Worm (Caenorhabditis elegans) whole organism, L2 larva: ENCODE measurements around the gene Y34F4.3.
A peak's percentile ranks its signal among the peaks of the same experiment; 100 is the strongest.

Experiments used
- C34F6.9 ChIP-seq: fragments of 150-350 bp; optimal IDR thresholded peaks from 2 replicates; lab custom pipeline; 2014; ENCODE audit warnings: missing biosample characterization, missing genetic modification characterization
- F13H6.1 ChIP-seq: sonication (generic microtip); optimal IDR thresholded peaks from 2 replicates; lab custom pipeline; 2016; ENCODE audit warnings: missing genetic modification characterization, missing compliant biosample characterization
- R02D3.7 ChIP-seq: fragments of 150-350 bp; optimal IDR thresholded peaks from 2 replicates; lab custom pipeline; 2014; ENCODE audit warnings: missing biosample characterization, missing genetic modification characterization
- Y55F3AM.14 ChIP-seq: fragments of 200-800 bp; sonication (Bioruptor generic); optimal IDR thresholded peaks from 2 replicates; lab custom pipeline; 2018; ENCODE audit warnings: mild to moderate bottlenecking, missing genetic modification characterization, missing compliant biosample characterization
- ZK546.5 ChIP-seq: sonication (generic microtip); optimal IDR thresholded peaks from 2 replicates; lab custom pipeline; 2017; ENCODE audit warnings: missing biosample characterization, missing genetic modification characterization
- alr-1 ChIP-seq: fragments of 150-350 bp; optimal IDR thresholded peaks from 2 replicates; lab custom pipeline; 2014; ENCODE audit warnings: missing biosample characterization, missing genetic modification characterization
- blmp-1 ChIP-seq: sonication (generic microtip); optimal IDR thresholded peaks from 2 replicates; lab custom pipeline; 2017; ENCODE audit warnings: missing genetic modification characterization, mild to moderate bottlenecking, missing compliant biosample characterization, antibody characterized with exemption, moderate library complexity; ENCODE audit not compliant: insufficient read depth
- ceh-82 ChIP-seq: fragments of 150-350 bp; optimal IDR thresholded peaks from 2 replicates; lab custom pipeline; 2014; ENCODE audit warnings: missing biosample characterization, missing genetic modification characterization
- crh-2 ChIP-seq: sonication (generic microtip); optimal IDR thresholded peaks from 2 replicates; lab custom pipeline; 2017; ENCODE audit warnings: missing biosample characterization, missing genetic modification characterization
- egl-27 ChIP-seq: sonication (generic microtip); optimal IDR thresholded peaks from 3 replicates; lab custom pipeline; 2017; ENCODE audit warnings: missing biosample characterization, missing genetic modification reagents, missing genetic modification characterization
- elt-1 ChIP-seq: fragments of 150-350 bp; optimal IDR thresholded peaks from 2 replicates; lab custom pipeline; 2014; ENCODE audit warnings: missing biosample characterization, missing genetic modification characterization
- elt-3 ChIP-seq: sonication (generic microtip); optimal IDR thresholded peaks from 2 replicates; lab custom pipeline; 2017; ENCODE audit warnings: missing biosample characterization, missing genetic modification characterization
- fos-1 ChIP-seq: fragments of 150-350 bp; optimal IDR thresholded peaks from 2 replicates; lab custom pipeline; 2014; ENCODE audit warnings: missing biosample characterization, missing genetic modification characterization
- gmeb-1 ChIP-seq: fragments of 150-350 bp; optimal IDR thresholded peaks from 2 replicates; lab custom pipeline; 2014; ENCODE audit warnings: missing biosample characterization, missing genetic modification characterization
- lin-11 ChIP-seq: fragments of 150-350 bp; sonication (generic microtip); optimal IDR thresholded peaks from 2 replicates; lab custom pipeline; 2014; ENCODE audit warnings: missing biosample characterization, missing genetic modification characterization, inconsistent platforms, mixed read lengths
- lin-13 ChIP-seq: fragments of 150-350 bp; optimal IDR thresholded peaks from 2 replicates; lab custom pipeline; 2014; ENCODE audit warnings: missing biosample characterization, missing genetic modification reagents, missing genetic modification characterization
- lsy-2 ChIP-seq, 2 experiments: fragments of 150-350 bp in 1 of 2; sonication (generic microtip) in 1 of 2; optimal IDR thresholded peaks; 2 replicates each; lab custom pipeline; 2014 to 2017; ENCODE audit warnings: missing biosample characterization in 2 of 2, missing genetic modification characterization in 2 of 2
- mbf-1 ChIP-seq: sonication (generic microtip); optimal IDR thresholded peaks from 2 replicates; lab custom pipeline; 2017; ENCODE audit warnings: missing biosample characterization, missing genetic modification characterization
- nhr-10 ChIP-seq: sonication (generic microtip); optimal IDR thresholded peaks from 2 replicates; lab custom pipeline; 2017; ENCODE audit warnings: missing biosample characterization, missing genetic modification characterization
- nhr-129 ChIP-seq: fragments of 150-350 bp; optimal IDR thresholded peaks from 2 replicates; lab custom pipeline; 2014; ENCODE audit warnings: missing biosample characterization, missing genetic modification characterization
- nhr-21 ChIP-seq: fragments of 150-350 bp; optimal IDR thresholded peaks from 2 replicates; lab custom pipeline; 2014; ENCODE audit warnings: missing biosample characterization, missing genetic modification characterization
- nhr-237 ChIP-seq: fragments of 150-350 bp; optimal IDR thresholded peaks from 2 replicates; lab custom pipeline; 2014; ENCODE audit warnings: missing biosample characterization, missing genetic modification characterization
- nhr-25 ChIP-seq: fragments of 150-350 bp; sonication (generic microtip); optimal IDR thresholded peaks from 3 replicates; lab custom pipeline; 2014; ENCODE audit warnings: missing biosample characterization, missing genetic modification characterization
- nhr-77 ChIP-seq: fragments of 150-350 bp; optimal IDR thresholded peaks from 2 replicates; lab custom pipeline; 2014; ENCODE audit warnings: missing biosample characterization, missing genetic modification characterization
- peb-1 ChIP-seq: fragments of 150-350 bp; optimal IDR thresholded peaks from 2 replicates; lab custom pipeline; 2014; ENCODE audit warnings: missing biosample characterization, missing genetic modification characterization
- sem-4 ChIP-seq: fragments of 150-350 bp; optimal IDR thresholded peaks from 2 replicates; lab custom pipeline; 2014; ENCODE audit warnings: missing biosample characterization, missing genetic modification reagents, missing genetic modification characterization
- skn-1 ChIP-seq: sonication (generic microtip); optimal IDR thresholded peaks from 2 replicates; lab custom pipeline; 2017; ENCODE audit warnings: missing biosample characterization, missing genetic modification characterization
- sma-3 ChIP-seq: sonication (generic microtip); optimal IDR thresholded peaks from 2 replicates; lab custom pipeline; 2016; ENCODE audit warnings: missing genetic modification reagents, missing genetic modification characterization, missing compliant biosample characterization
- sma-9 ChIP-seq, 2 experiments: fragments of 150-350 bp in 1 of 2; sonication (generic microtip) in 1 of 2; optimal IDR thresholded peaks; 2 replicates each; lab custom pipeline; 2014 to 2016; ENCODE audit warnings: missing genetic modification characterization in 2 of 2, mild to moderate bottlenecking in 1 of 2, missing biosample characterization in 1 of 2, missing compliant biosample characterization in 1 of 2, missing genetic modification reagents in 1 of 2, moderate library complexity in 1 of 2
- snpc-4 ChIP-seq: fragments of 150-350 bp; optimal IDR thresholded peaks from 2 replicates; lab custom pipeline; 2014; ENCODE audit warnings: missing biosample characterization, missing genetic modification characterization
- unc-39 ChIP-seq: fragments of 150-350 bp; optimal IDR thresholded peaks from 2 replicates; lab custom pipeline; 2014; ENCODE audit warnings: missing biosample characterization, missing genetic modification characterization
- unc-55 ChIP-seq: fragments of 150-350 bp; sonication (generic microtip); optimal IDR thresholded peaks from 3 replicates; lab custom pipeline; 2014; ENCODE audit warnings: missing biosample characterization, missing genetic modification reagents, missing genetic modification characterization
- unc-62 ChIP-seq: fragments of 150-350 bp; optimal IDR thresholded peaks from 2 replicates; lab custom pipeline; 2014; ENCODE audit warnings: missing biosample characterization, missing genetic modification reagents, missing genetic modification characterization
- zag-1 ChIP-seq: fragments of 150-350 bp; optimal IDR thresholded peaks from 2 replicates; lab custom pipeline; 2014; ENCODE audit warnings: missing biosample characterization, missing genetic modification characterization
- ztf-1 ChIP-seq: fragments of 200-800 bp; sonication (Bioruptor generic); conservative IDR thresholded peaks from 2 replicates; pipeline ENCODE4 v1.3.6; 2022; ENCODE audit warnings: missing genetic modification characterization, missing compliant biosample characterization
- ztf-11 ChIP-seq: sonication (generic microtip); optimal IDR thresholded peaks from 2 replicates; lab custom pipeline; 2017; ENCODE audit warnings: missing biosample characterization, missing genetic modification characterization
- ztf-4 ChIP-seq: fragments of 150-350 bp; optimal IDR thresholded peaks from 2 replicates; lab custom pipeline; 2014; ENCODE audit warnings: missing biosample characterization, missing genetic modification characterization

Gene Y34F4.3

DNA sequence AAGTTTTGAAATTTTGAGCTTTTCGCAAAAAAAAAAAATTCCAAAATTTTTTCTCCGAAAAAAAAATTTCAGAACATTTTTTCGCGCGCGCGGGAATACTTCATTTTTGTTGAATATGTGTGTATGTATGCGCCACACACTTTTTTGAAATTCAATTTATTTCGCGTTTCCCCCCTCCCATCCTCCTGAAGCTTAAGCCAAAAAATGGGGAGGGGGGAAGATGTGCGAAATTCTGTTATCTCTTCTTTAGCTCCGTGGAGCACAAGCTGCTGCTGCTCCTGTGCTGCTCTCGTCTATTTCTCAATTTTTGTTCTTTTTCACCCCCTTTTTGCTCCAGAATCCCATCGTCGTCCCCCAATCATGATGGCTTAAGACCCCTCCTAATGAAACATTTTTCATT, 26.4 kb downstream of the Y34F4.3 start:
- TF ChIP-seq nhr-25 (tag; lab: Kevin White, UChicago) = no peak
- TF ChIP-seq unc-39 = no peak
- TF ChIP-seq F13H6.1 (tag; lab: Kevin White, UChicago) = no peak
- TF ChIP-seq nhr-10 (tag; lab: Kevin White, UChicago) = no peak
- no peak for TF ChIP-seq sem-4
- TF ChIP-seq unc-55 (GFP tag; lab: Kevin White, UChicago) = no peak
- TF ChIP-seq skn-1 (tag; lab: Kevin White, UChicago) = no peak
- TF ChIP-seq lsy-2 (tag; optimal IDR thresholded peaks at IDR 0.05; lab: Kevin White, UChicago) = no peak

DNA sequence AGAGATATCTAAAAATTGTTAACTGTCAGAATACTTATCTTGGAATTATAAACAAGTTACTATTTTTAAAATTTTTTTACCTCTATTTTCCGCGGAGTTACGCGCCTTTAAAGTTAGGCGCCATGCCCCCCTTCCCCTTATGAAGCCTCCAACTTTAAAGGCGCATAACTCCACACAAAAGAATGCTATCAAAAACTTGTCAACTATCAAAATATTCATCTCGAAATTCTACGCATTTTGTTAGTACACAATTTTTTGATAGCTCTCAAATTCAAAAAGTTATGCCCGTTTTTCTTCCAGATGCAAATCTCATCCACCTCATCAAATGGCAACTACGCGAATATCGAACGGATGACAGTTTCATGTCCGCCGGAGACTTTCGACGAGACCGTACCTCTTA, 33.0 kb downstream of the Y34F4.3 start, which contains the start of gene tbc-10:
Gene tbc-10 (plus strand): TSS at position 301 of the 400 bp plus-strand sequence.
- TF ChIP-seq mbf-1 (tag; lab: Kevin White, UChicago) (no peak), crh-2 (no peak), R02D3.7 (tag; lab: Kevin White, UChicago) (no peak), Y55F3AM.14 (GFP tag; lab: Kevin White, UChicago) (no peak), lin-11 (tag; lab: Kevin White, UChicago) (no peak), snpc-4 (no peak), ztf-11 (tag; lab: Kevin White, UChicago) (no peak), blmp-1 (tag; lab: Kevin White, UChicago) (no peak), fos-1 (tag; lab: Kevin White, UChicago) (no peak), unc-55 (GFP tag; lab: Kevin White, UChicago) (no peak), alr-1 (tag; lab: Kevin White, UChicago) (no peak), sma-3 (GFP tag; lab: Kevin White, UChicago) (no peak), ztf-1 (GFP tag; lab: Robert Waterston, UW) (no peak), elt-3 (tag; lab: Kevin White, UChicago) (no peak), lin-13 (no peak), egl-27 (no peak)
- TF ChIP-seq, all 48 proteins: peak for 0

DNA sequence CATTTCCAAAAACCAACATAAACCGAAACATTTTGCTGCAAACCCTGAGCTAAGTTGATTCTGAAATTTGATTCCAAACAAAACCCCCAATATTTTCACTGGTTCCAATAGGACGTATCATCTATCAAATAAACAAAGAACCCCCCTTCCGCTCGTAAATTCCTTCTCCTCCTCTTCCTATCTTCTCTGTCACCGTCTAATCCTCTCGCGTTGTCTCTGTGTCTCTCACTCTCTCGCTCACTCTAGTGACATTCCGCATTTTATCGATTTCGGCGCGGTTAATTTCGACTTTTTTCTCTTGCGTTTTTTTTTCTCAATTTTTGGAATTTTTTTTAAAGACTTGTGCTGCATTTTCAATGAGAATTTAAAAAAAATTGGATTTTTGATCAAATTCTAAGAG, 34.0 kb downstream of the Y34F4.3 start:
- TF ChIP-seq nhr-77 (tag; lab: Kevin White, UChicago) = no peak
- TF ChIP-seq fos-1 (tag; lab: Kevin White, UChicago) = peak; percentile 51
- no peak for TF ChIP-seq blmp-1 (tag; lab: Kevin White, UChicago)
- TF ChIP-seq lsy-2 (tag; optimal IDR thresholded peaks at IDR 0.05; lab: Kevin White, UChicago) = peak in 1 of 2 experiments; percentile 4
- TF ChIP-seq F13H6.1 (tag; lab: Kevin White, UChicago) = no peak
- peak; percentile 21 for TF ChIP-seq nhr-129
- TF ChIP-seq crh-2 = no peak
- TF ChIP-seq nhr-25 (tag; lab: Kevin White, UChicago) = peak; percentile 17
- no peak for TF ChIP-seq nhr-237
- TF ChIP-seq unc-55 (GFP tag; lab: Kevin White, UChicago) = peak; percentile 69
- no peak for TF ChIP-seq sma-9 (GFP tag; optimal IDR thresholded peaks at IDR 0.05; lab: Kevin White, UChicago)
- no peak for TF ChIP-seq sma-9 (tag; optimal IDR thresholded peaks at IDR 0.05; lab: Kevin White, UChicago)
- TF ChIP-seq C34F6.9 = peak; percentile 58
- TF ChIP-seq sem-4 = peak; percentile 4
- TF ChIP-seq elt-3 (tag; lab: Kevin White, UChicago) = no peak
- TF ChIP-seq alr-1 (tag; lab: Kevin White, UChicago) = no peak
- peak; percentile 41 for TF ChIP-seq gmeb-1 (tag; lab: Kevin White, UChicago)
- TF ChIP-seq zag-1 (tag; lab: Kevin White, UChicago) = no peak
- TF ChIP-seq unc-62 (GFP tag; lab: Kevin White, UChicago) = no peak

DNA sequence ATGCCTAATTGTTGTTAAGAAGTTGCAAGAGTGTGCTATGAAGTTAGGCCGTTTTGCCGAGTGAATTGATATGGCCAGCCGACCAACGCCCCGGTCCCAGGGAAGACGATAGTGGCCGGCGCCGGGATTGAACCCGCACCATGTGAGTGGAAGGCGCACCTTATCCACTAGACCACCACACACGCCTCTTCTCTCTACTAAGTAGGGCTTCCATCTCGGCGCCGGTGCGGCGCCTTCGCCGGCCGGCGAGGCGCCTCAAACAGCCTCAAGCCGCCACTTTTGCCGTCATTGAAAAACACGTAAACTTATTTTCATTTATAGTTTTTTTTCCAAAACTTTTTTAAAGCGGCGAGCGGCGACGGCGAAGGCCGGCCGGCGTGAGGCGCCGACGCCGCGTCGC, 37.1 kb downstream of the Y34F4.3 start:
- TF ChIP-seq ceh-82 = no peak
- no peak for TF ChIP-seq peb-1
- TF ChIP-seq ztf-4 (tag; lab: Kevin White, UChicago) = no peak
- no peak for TF ChIP-seq egl-27
- no peak for TF ChIP-seq unc-55 (GFP tag; lab: Kevin White, UChicago)
- no peak for TF ChIP-seq lin-13
- TF ChIP-seq crh-2 = no peak
- no peak for TF ChIP-seq nhr-77 (tag; lab: Kevin White, UChicago)
- no peak for TF ChIP-seq elt-1
- TF ChIP-seq sma-9 (GFP tag; optimal IDR thresholded peaks at IDR 0.05; lab: Kevin White, UChicago) = no peak
- TF ChIP-seq sma-9 (tag; optimal IDR thresholded peaks at IDR 0.05; lab: Kevin White, UChicago) = no peak
- TF ChIP-seq skn-1 (tag; lab: Kevin White, UChicago) = no peak
- no peak for TF ChIP-seq unc-62 (GFP tag; lab: Kevin White, UChicago)
- no peak for TF ChIP-seq ZK546.5 (tag; lab: Kevin White, UChicago)
- TF ChIP-seq gmeb-1 (tag; lab: Kevin White, UChicago) = no peak
- TF ChIP-seq lin-11 (tag; lab: Kevin White, UChicago) = no peak
- TF ChIP-seq nhr-21 (tag; lab: Kevin White, UChicago) = no peak
